Worm (Caenorhabditis elegans) whole organism, L4 larva: ENCODE data around the gene C49H3.4.
A peak's percentile ranks its signal among the peaks of the same experiment; 100 is the strongest.

Experiments used
- R02D3.7 ChIP-seq: fragments of 150-350 bp; sonication (generic microtip); optimal IDR thresholded peaks from 3 replicates; lab custom pipeline; 2014; ENCODE audit warnings: missing biosample characterization, missing genetic modification characterization
- ceh-44 ChIP-seq: fragments of 200-800 bp; sonication (Bioruptor generic); IDR thresholded peaks from 2 replicates; pipeline ENCODE4 v1.3.6; 2022; ENCODE audit warnings: missing genetic modification reagents, missing genetic modification characterization, missing compliant biosample characterization
- daf-12 ChIP-seq: fragments of 150-350 bp; optimal IDR thresholded peaks from 2 replicates; lab custom pipeline; 2014; ENCODE audit warnings: missing biosample characterization, missing genetic modification reagents, missing genetic modification characterization
- fos-1 ChIP-seq: fragments of 150-350 bp; optimal IDR thresholded peaks from 2 replicates; lab custom pipeline; 2014; ENCODE audit warnings: missing biosample characterization, missing genetic modification characterization
- mdl-1 ChIP-seq, 2 experiments: fragments of 150-350 bp in 1 of 2; sonication (generic microtip) in 1 of 2; optimal IDR thresholded peaks; 2 replicates each; lab custom pipeline; 2014 to 2017; ENCODE audit warnings: missing biosample characterization in 2 of 2, missing genetic modification characterization in 2 of 2
- skn-1 ChIP-seq: fragments of 150-350 bp; optimal IDR thresholded peaks from 2 replicates; lab custom pipeline; 2014; ENCODE audit warnings: missing biosample characterization, missing genetic modification characterization
- snpc-4 ChIP-seq: fragments of 150-350 bp; optimal IDR thresholded peaks from 2 replicates; lab custom pipeline; 2014; ENCODE audit warnings: missing biosample characterization, missing genetic modification characterization
- unc-39 ChIP-seq: sonication (generic microtip); optimal IDR thresholded peaks from 2 replicates; lab custom pipeline; 2017; ENCODE audit warnings: missing biosample characterization, missing genetic modification characterization

DNA sequence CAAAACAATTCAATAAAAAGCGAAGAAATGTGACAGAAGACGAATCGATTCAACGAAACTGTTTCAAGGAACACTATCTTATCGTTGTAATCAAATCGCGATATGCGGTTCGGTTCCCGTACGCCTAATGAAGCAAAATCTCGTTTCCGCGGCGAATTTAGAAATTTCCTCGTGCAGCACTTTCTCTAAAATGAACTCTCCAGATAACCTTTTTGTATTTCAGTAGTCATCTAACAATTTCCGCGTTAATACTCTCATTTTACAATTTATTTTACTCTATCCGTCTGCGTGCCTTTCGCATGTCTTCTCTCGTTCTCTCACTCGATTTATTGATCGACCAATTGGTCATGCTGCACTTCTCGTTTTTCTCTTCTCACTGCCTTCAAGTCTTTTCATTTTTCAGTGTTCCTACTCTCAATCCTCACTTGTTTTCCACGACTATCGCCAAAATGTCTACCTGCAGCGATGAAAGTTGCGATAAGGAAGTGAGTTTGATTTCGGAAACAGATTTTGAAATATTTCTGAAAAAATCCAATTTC lies 4.8 kb upstream of the C49H3.4 start, which contains the start of the genes npp-27 and ntl-4:
- TF ChIP-seq ceh-44 (no peak), skn-1 (tag; lab: Kevin White, UChicago) (no peak), fos-1 (no peak), snpc-4 (tag; lab: Kevin White, UChicago) (no peak), mdl-1 (tag; optimal IDR thresholded peaks at IDR 0.05; lab: Kevin White, UChicago) (peak in 1 of 2 experiments; percentile 6), unc-39 (no peak), R02D3.7 (tag; lab: Kevin White, UChicago) (no peak), daf-12 (tag; lab: Kevin White, UChicago) (no peak)
